Fruit fly (Drosophila melanogaster) whole organism, prepupa: ENCODE data around the gene CG3434.

ENCODE experiments used
- CG10631 ChIP-seq: fragments of 200-800 bp; sonication (Bioruptor generic); optimal IDR thresholded peaks from 2 replicates; lab custom pipeline; 2016; ENCODE audit warnings: missing biosample characterization, missing genetic modification characterization
- CG10669 ChIP-seq: fragments of 200-800 bp; sonication (Bioruptor generic); optimal IDR thresholded peaks from 3 replicates; lab custom pipeline; 2018; ENCODE audit warnings: missing biosample characterization, mild to moderate bottlenecking, missing genetic modification characterization, moderate library complexity
- CG11294 ChIP-seq: fragments of 200-800 bp; sonication (Bioruptor generic); IDR thresholded peaks from 2 replicates; pipeline ENCODE4 v1.3.6; 2022; ENCODE audit warnings: missing biosample characterization, missing genetic modification characterization
- CG11762 ChIP-seq: fragments of 200-800 bp; sonication (Bioruptor generic); optimal IDR thresholded peaks from 3 replicates; lab custom pipeline; 2016; ENCODE audit warnings: missing biosample characterization, missing genetic modification characterization; ENCODE audit not compliant: insufficient read depth
- CG1621 ChIP-seq: fragments of 200-800 bp; sonication (Bioruptor generic); optimal IDR thresholded peaks from 3 replicates; lab custom pipeline; 2018; ENCODE audit warnings: missing biosample characterization, mild to moderate bottlenecking, missing genetic modification characterization
- CG32006 ChIP-seq: fragments of 200-800 bp; sonication (Bioruptor generic); optimal IDR thresholded peaks from 3 replicates; lab custom pipeline; 2017; ENCODE audit warnings: missing biosample characterization, mild to moderate bottlenecking, missing genetic modification characterization
- CG34406 ChIP-seq: fragments of 200-800 bp; sonication (Bioruptor generic); optimal IDR thresholded peaks from 3 replicates; lab custom pipeline; 2016; ENCODE audit warnings: missing biosample characterization, missing genetic modification characterization
- CG3919 ChIP-seq: fragments of 200-800 bp; sonication (Bioruptor generic); optimal IDR thresholded peaks from 3 replicates; lab custom pipeline; 2016; ENCODE audit warnings: missing biosample characterization, missing genetic modification characterization
- CG4318 ChIP-seq: fragments of 200-800 bp; sonication (Bioruptor generic); optimal IDR thresholded peaks from 3 replicates; lab custom pipeline; 2017; ENCODE audit warnings: missing biosample characterization, mild to moderate bottlenecking, missing genetic modification characterization
- CG6163 ChIP-seq: fragments of 200-800 bp; sonication (Bioruptor generic); IDR thresholded peaks from 3 replicates; pipeline ENCODE4 v1.3.6; 2022; ENCODE audit warnings: missing biosample characterization, missing genetic modification characterization
- CG6792 ChIP-seq: fragments of 200-800 bp; sonication (Bioruptor generic); optimal IDR thresholded peaks from 3 replicates; lab custom pipeline; 2016; ENCODE audit warnings: missing biosample characterization, missing genetic modification characterization
- CG6808 ChIP-seq: fragments of 200-800 bp; sonication (Bioruptor generic); optimal IDR thresholded peaks from 3 replicates; lab custom pipeline; 2017; ENCODE audit warnings: missing biosample characterization, missing genetic modification characterization, mild to moderate bottlenecking, moderate library complexity, missing genetic modification reagents
- CG6854 ChIP-seq: fragments of 200-800 bp; sonication (Bioruptor generic); optimal IDR thresholded peaks from 2 replicates; lab custom pipeline; 2017; ENCODE audit warnings: missing biosample characterization, mild to moderate bottlenecking, missing genetic modification characterization
- CG7368 ChIP-seq: fragments of 200-800 bp; sonication (Bioruptor generic); optimal IDR thresholded peaks from 3 replicates; lab custom pipeline; 2016; ENCODE audit warnings: missing biosample characterization, missing genetic modification characterization
- CG8119 ChIP-seq: fragments of 200-800 bp; sonication (Bioruptor generic); IDR thresholded peaks from 3 replicates; pipeline ENCODE4 v1.3.6; 2022; ENCODE audit warnings: missing biosample characterization, missing genetic modification characterization
- CG8319 ChIP-seq: fragments of 200-800 bp; sonication (Bioruptor generic); optimal IDR thresholded peaks from 3 replicates; lab custom pipeline; 2016; ENCODE audit warnings: missing biosample characterization, missing genetic modification characterization
- CG8632 ChIP-seq: fragments of 200-800 bp; sonication (Bioruptor generic); optimal IDR thresholded peaks from 3 replicates; lab custom pipeline; 2016; ENCODE audit warnings: missing biosample characterization, missing genetic modification characterization
- CG9139 ChIP-seq: fragments of 200-800 bp; sonication (Bioruptor generic); optimal IDR thresholded peaks from 3 replicates; lab custom pipeline; 2017; ENCODE audit warnings: missing biosample characterization, mild to moderate bottlenecking, missing genetic modification characterization
- Eip75B ChIP-seq: fragments of 200-800 bp; sonication (Bioruptor generic); optimal IDR thresholded peaks from 3 replicates; lab custom pipeline; 2016; ENCODE audit warnings: missing biosample characterization, missing genetic modification characterization
- Eip78C ChIP-seq: fragments of 200-800 bp; sonication (Bioruptor generic); peaks from one replicate; lab custom pipeline; 2016; ENCODE audit warnings: missing biosample characterization, missing genetic modification characterization
- Eip93F ChIP-seq: fragments of 200-800 bp; sonication (Bioruptor generic); optimal IDR thresholded peaks from 2 replicates; lab custom pipeline; 2016; ENCODE audit warnings: missing biosample characterization, mild to moderate bottlenecking, missing genetic modification characterization
- Ets96B ChIP-seq: fragments of 200-800 bp; optimal IDR thresholded peaks from 2 replicates; lab custom pipeline; 2019; ENCODE audit warnings: missing biosample characterization, mild to moderate bottlenecking, missing genetic modification characterization, moderate library complexity
- Gug ChIP-seq: fragments of 200-800 bp; sonication (Bioruptor generic); IDR thresholded peaks from 2 replicates; pipeline ENCODE4 v1.3.6; 2022; ENCODE audit warnings: missing biosample characterization, missing genetic modification characterization
- Hr38 ChIP-seq: sonication (Bioruptor generic); optimal IDR thresholded peaks from 2 replicates; lab custom pipeline; 2016; ENCODE audit warnings: missing biosample characterization, missing genetic modification characterization
- Hr39 ChIP-seq: fragments of 200-800 bp; sonication (Bioruptor generic); optimal IDR thresholded peaks from 2 replicates; lab custom pipeline; 2016; ENCODE audit warnings: missing biosample characterization, missing genetic modification characterization
- Hr4 ChIP-seq: fragments of 200-800 bp; sonication (Bioruptor generic); optimal IDR thresholded peaks from 3 replicates; lab custom pipeline; 2016; ENCODE audit warnings: missing biosample characterization, missing genetic modification characterization
- Met ChIP-seq: fragments of 200-800 bp; sonication (Bioruptor generic); optimal IDR thresholded peaks from 3 replicates; lab custom pipeline; 2016; ENCODE audit warnings: missing biosample characterization, missing genetic modification characterization
- OdsH ChIP-seq: fragments of 200-800 bp; sonication (Bioruptor generic); optimal IDR thresholded peaks from 3 replicates; lab custom pipeline; 2016; ENCODE audit warnings: missing biosample characterization, missing genetic modification characterization
- Sox102F ChIP-seq: fragments of 200-800 bp; sonication (Bioruptor generic); optimal IDR thresholded peaks from 2 replicates; lab custom pipeline; 2016; ENCODE audit warnings: missing biosample characterization, mild to moderate bottlenecking, missing genetic modification characterization
- Sox15 ChIP-seq: fragments of 200-800 bp; sonication (Bioruptor generic); optimal IDR thresholded peaks from 3 replicates; lab custom pipeline; 2016; ENCODE audit warnings: missing biosample characterization, missing genetic modification characterization
- achi ChIP-seq: fragments of 200-800 bp; sonication (Bioruptor generic); optimal IDR thresholded peaks from 3 replicates; lab custom pipeline; 2016; ENCODE audit warnings: missing biosample characterization, missing genetic modification characterization
- cyc ChIP-seq: fragments of 200-800 bp; sonication (Bioruptor generic); optimal IDR thresholded peaks from 3 replicates; lab custom pipeline; 2016; ENCODE audit warnings: missing biosample characterization, missing genetic modification characterization
- dac ChIP-seq: fragments of 200-800 bp; sonication (Bioruptor generic); optimal IDR thresholded peaks from 2 replicates; lab custom pipeline; 2017; ENCODE audit warnings: missing biosample characterization, mild to moderate bottlenecking, missing genetic modification characterization
- eg ChIP-seq: fragments of 200-800 bp; sonication (Bioruptor generic); IDR thresholded peaks from 3 replicates; pipeline ENCODE4 v1.3.6; 2022; ENCODE audit warnings: missing biosample characterization, missing genetic modification characterization
- esn ChIP-seq: fragments of 200-800 bp; sonication (Bioruptor generic); optimal IDR thresholded peaks from 2 replicates; lab custom pipeline; 2016; ENCODE audit warnings: missing biosample characterization, mild to moderate bottlenecking, missing genetic modification characterization, moderate library complexity
- fd59A ChIP-seq: fragments of 200-800 bp; sonication (Bioruptor generic); optimal IDR thresholded peaks from 2 replicates; lab custom pipeline; 2017; ENCODE audit warnings: missing biosample characterization, mild to moderate bottlenecking, missing genetic modification characterization, missing genetic modification reagents
- fd85E ChIP-seq: fragments of 200-800 bp; sonication (Bioruptor generic); optimal IDR thresholded peaks from 3 replicates; lab custom pipeline; 2016; ENCODE audit warnings: missing biosample characterization, missing genetic modification characterization
- fkh ChIP-seq: fragments of 200-800 bp; sonication (Bioruptor generic); optimal IDR thresholded peaks from 3 replicates; lab custom pipeline; 2017; ENCODE audit warnings: missing biosample characterization, mild to moderate bottlenecking, missing genetic modification characterization, moderate library complexity
- lz ChIP-seq: fragments of 200-800 bp; sonication (Bioruptor generic); optimal IDR thresholded peaks from 3 replicates; lab custom pipeline; 2016; ENCODE audit warnings: missing biosample characterization, missing genetic modification characterization
- salr ChIP-seq, 2 experiments: fragments of 200-800 bp; sonication (Bioruptor generic); optimal IDR thresholded peaks; 3 replicates each; lab custom pipeline; 2016 to 2018; ENCODE audit warnings: missing biosample characterization in 2 of 2, missing genetic modification characterization in 2 of 2, mild to moderate bottlenecking in 1 of 2
- spab ChIP-seq: fragments of 200-800 bp; sonication (Bioruptor generic); optimal IDR thresholded peaks from 2 replicates; lab custom pipeline; 2017; ENCODE audit warnings: missing biosample characterization, mild to moderate bottlenecking, missing genetic modification characterization, missing genetic modification reagents
- ss ChIP-seq, 2 experiments: fragments of 200-800 bp; sonication (Bioruptor generic); optimal IDR thresholded peaks; 2 replicates in 1 of 2; 3 replicates in 1 of 2; lab custom pipeline; 2017 to 2018; ENCODE audit warnings: mild to moderate bottlenecking in 2 of 2, missing biosample characterization in 2 of 2, missing genetic modification characterization in 2 of 2, moderate library complexity in 1 of 2
- svp ChIP-seq: fragments of 200-800 bp; sonication (Bioruptor generic); peaks from one replicate; lab custom pipeline; 2016; ENCODE audit warnings: missing biosample characterization, missing genetic modification characterization
- topi ChIP-seq: fragments of 200-800 bp; sonication (Bioruptor generic); optimal IDR thresholded peaks from 3 replicates; lab custom pipeline; 2016; ENCODE audit warnings: missing biosample characterization, missing genetic modification characterization
- vri ChIP-seq: fragments of 200-800 bp; sonication (Bioruptor generic); optimal IDR thresholded peaks from 3 replicates; lab custom pipeline; 2016; ENCODE audit warnings: missing biosample characterization, mild to moderate bottlenecking, missing genetic modification characterization

The CG3434 gene

dm6 chr3L:9457619-9458092 is 2.9 kb downstream of the CG3434 start, which contains the start of gene CG3437 (continued):
- TF ChIP-seq CG6163 (GFP tag; lab: Robert Waterston, UW) (peak; percentile 100), CG7368 (GFP tag; lab: Kevin White, UChicago) (peak; percentile 98), salr (GFP tag; optimal IDR thresholded peaks at IDR 0.05; lab: Kevin White, UChicago) (peak; percentile 99), CG3919 (peak; percentile 99), CG6854 (GFP tag; lab: Kevin White, UChicago) (peak; percentile 99), CG10669 (GFP tag; lab: Kevin White, UChicago) (peak; percentile 99), fd85E (GFP tag; lab: Kevin White, UChicago) (peak; percentile 96), dac (GFP tag; lab: Kevin White, UChicago) (peak; percentile 99), CG8632 (peak; percentile 99), CG6792 (peak; percentile 99), vri (GFP tag; lab: Kevin White, UChicago) (peak; percentile 99), cyc (GFP tag; lab: Kevin White, UChicago) (peak; percentile 99), CG11294 (GFP tag; lab: Robert Waterston, UW) (peak; percentile 99), esn (GFP tag; lab: Kevin White, UChicago) (peak; percentile 100), Hr4 (GFP tag; lab: Kevin White, UChicago) (peak; percentile 100), achi (GFP tag; lab: Kevin White, UChicago) (peak; percentile 99), Eip78C (peak; percentile 100), CG32006 (GFP tag; lab: Kevin White, UChicago) (peak; percentile 100), CG10631 (peak; percentile 99), Hr39 (GFP tag; lab: Kevin White, UChicago) (peak; percentile 99), spab (GFP tag; lab: Kevin White, UChicago) (peak; percentile 99), lz (GFP tag; lab: Kevin White, UChicago) (peak; percentile 100), fkh (peak; percentile 92), Sox102F (GFP tag; lab: Kevin White, UChicago) (peak; percentile 99), CG34406 (GFP tag; lab: Kevin White, UChicago) (peak; percentile 99), fd59A (peak; percentile 99), Eip75B (GFP tag; lab: Kevin White, UChicago) (peak; percentile 100), Eip93F (GFP tag; lab: Kevin White, UChicago) (peak; percentile 98), Hr38 (GFP tag; lab: Kevin White, UChicago) (peak; percentile 96), CG8119 (GFP tag; lab: Robert Waterston, UW) (peak; percentile 100), Gug (GFP tag; lab: Robert Waterston, UW) (peak; percentile 100), OdsH (GFP tag; lab: Kevin White, UChicago) (peak; percentile 99), Ets96B (tag; lab: Kevin White, UChicago) (peak; percentile 98), eg (peak; percentile 100), CG9139 (GFP tag; lab: Kevin White, UChicago) (peak; percentile 98), CG1621 (tag; lab: Kevin White, UChicago) (peak; percentile 99), CG6808 (peak; percentile 99), CG11762 (GFP tag; lab: Kevin White, UChicago) (peak; percentile 99), CG8319 (GFP tag; lab: Kevin White, UChicago) (peak; percentile 98)

DNA sequence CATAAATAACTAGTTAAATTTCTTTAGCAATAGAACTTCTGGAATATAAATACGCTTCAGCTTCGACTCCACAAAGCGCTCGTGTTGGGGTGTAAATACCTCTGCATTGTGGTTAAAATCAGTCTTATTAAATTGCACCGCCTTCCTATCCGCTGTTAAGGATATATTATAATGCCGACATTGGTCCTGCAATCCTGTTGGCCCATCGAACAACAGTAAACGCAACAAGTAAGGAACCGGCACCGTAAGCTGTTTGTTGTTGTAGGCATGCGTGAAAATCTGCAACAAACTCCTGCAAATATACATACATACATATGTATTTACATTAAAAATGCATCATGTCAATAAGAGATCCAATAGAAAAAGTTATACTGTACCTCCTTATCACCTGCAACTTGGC is 4.2 kb downstream of the CG3434 start:
- TF ChIP-seq ss (GFP tag; optimal IDR thresholded peaks at IDR 0.05; lab: Kevin White, UChicago) (no peak), Gug (GFP tag; lab: Robert Waterston, UW) (no peak), fkh (no peak), CG11762 (GFP tag; lab: Kevin White, UChicago) (no peak), CG6792 (peak; percentile 18), svp (no peak), OdsH (GFP tag; lab: Kevin White, UChicago) (no peak), CG4318 (GFP tag; lab: Kevin White, UChicago) (no peak), CG6808 (no peak), Sox15 (GFP tag; lab: Kevin White, UChicago) (no peak), CG8319 (GFP tag; lab: Kevin White, UChicago) (no peak), esn (GFP tag; lab: Kevin White, UChicago) (no peak), CG11294 (GFP tag; lab: Robert Waterston, UW) (no peak), fd85E (GFP tag; lab: Kevin White, UChicago) (no peak), Sox102F (GFP tag; lab: Kevin White, UChicago) (no peak), CG8119 (GFP tag; lab: Robert Waterston, UW) (no peak), Eip78C (peak; percentile 20), Met (GFP tag; lab: Kevin White, UChicago) (peak; percentile 1), CG6163 (GFP tag; lab: Robert Waterston, UW) (no peak), topi (no peak), CG8632 (no peak)
- TF ChIP-seq, all 60 proteins: peak for 3
